Fruit fly (Drosophila melanogaster): ENCODE measurements around the gene wap.

DNA sequence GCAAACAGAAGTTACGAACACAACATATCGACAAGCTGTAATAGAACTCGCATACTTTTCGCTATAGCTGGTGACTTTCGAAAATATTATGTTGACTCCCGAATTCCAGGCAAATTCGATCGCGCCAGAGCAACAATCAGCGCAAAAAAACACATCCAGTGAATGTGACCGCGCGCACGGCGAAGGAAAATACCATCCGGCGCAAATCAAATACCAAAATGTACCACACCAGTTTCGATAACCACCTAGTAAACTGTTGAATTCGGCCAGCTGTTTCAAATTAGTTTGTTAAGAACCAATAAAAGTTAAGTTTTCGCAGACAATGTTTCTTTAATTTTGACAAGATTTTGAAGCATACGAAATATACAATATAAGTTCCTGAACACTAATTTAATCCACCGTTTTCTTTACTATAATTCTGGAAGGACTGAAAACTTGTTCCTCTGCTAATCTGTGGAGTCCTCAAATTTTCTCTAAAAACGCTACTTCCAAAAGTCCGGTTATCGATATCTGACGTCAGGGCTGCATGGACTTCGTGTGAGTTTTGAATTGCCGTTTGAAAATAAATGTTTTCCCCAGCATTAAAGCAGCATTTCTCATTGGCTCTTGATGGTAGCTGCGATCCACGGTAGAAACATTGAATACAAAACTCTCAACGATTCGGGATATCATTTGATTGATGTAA, 26.8 kb upstream of the wap start, which contains the start of the genes Cp110 and CG12576:
- no peak for TF ChIP-seq CG6808 (GFP tag; optimal IDR thresholded peaks at IDR 0.05)
- TF ChIP-seq eg (GFP tag; IDR thresholded peaks at IDR 0.05) = no peak
- TF ChIP-seq acj6 (GFP tag; optimal IDR thresholded peaks at IDR 0.05) = no peak
- no peak for TF ChIP-seq svp (GFP tag)
- TF ChIP-seq CG6163 (GFP tag; IDR thresholded peaks at IDR 0.05) = no peak
